Fruit fly (Drosophila melanogaster): ENCODE results near the gene spo.

DNA sequence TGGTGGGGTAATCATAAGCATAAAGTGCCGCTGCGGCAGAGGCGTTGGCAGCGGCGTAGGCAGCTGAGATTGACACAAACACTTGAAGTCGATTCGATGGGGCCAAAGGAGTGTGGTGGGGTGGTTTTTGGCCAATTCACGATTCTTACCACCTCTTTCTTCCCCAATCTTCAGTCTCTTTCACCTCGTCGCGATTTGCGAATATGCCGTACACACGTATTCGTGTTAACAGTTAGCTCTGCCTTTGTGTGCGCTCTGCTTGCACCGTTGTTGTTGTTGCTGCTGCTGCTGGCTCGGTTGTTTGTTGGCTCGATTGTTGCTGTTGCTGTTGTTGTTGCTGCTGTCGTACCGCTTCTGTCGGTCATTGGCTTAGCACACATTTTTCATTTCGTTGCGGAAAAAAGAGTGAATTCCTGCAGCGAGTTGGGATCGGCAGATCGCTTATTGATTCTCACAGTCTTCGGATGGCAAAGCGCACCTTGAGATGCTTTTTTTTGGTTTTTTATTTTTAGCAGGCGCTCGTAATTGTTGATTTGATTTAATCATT lies 32.8 kb upstream of the spo start:
- TF ChIP-seq CG32121 (GFP tag; IDR thresholded peaks at IDR 0.05) (no peak), EcR (GFP tag; optimal IDR thresholded peaks at IDR 0.05) (peak; percentile 2), Ets98B (GFP tag; IDR thresholded peaks at IDR 0.05) (0 out of 2 replicates have a peak, but pooled peaks have one; percentile 7), Pif1B (GFP tag; optimal IDR thresholded peaks at IDR 0.05) (no peak), CG34367 (tag; optimal IDR thresholded peaks at IDR 0.05) (no peak), CG14655 (GFP tag; optimal IDR thresholded peaks at IDR 0.05) (no peak), rn (GFP tag; IDR thresholded peaks at IDR 0.05) (no peak), fd96Ca (GFP tag; IDR thresholded peaks at IDR 0.05) (no peak), CG9948 (tag; optimal IDR thresholded peaks at IDR 0.05) (no peak), CG12605 (GFP tag; IDR thresholded peaks at IDR 0.05) (no peak), CG4496 (GFP tag; IDR thresholded peaks at IDR 0.05) (no peak), CG13204 (GFP tag; optimal IDR thresholded peaks at IDR 0.05) (no peak), CG17806 (tag; optimal IDR thresholded peaks at IDR 0.05) (no peak)
